Worm (Caenorhabditis elegans) whole organism, midembryonic: ENCODE results near the gene arrd-3.
A peak's percentile ranks its signal among the peaks of the same experiment; 100 is the strongest.

Experiments
- T22C8.4 ChIP-seq: fragments of 200-800 bp; sonication (Bioruptor generic); IDR thresholded peaks from 2 replicates; pipeline ENCODE4 v1.3.6; 2022; ENCODE audit warnings: missing genetic modification characterization, missing compliant biosample characterization
- cog-1 ChIP-seq: sonication (generic microtip); optimal IDR thresholded peaks from 2 replicates; lab custom pipeline; 2016; ENCODE audit warnings: missing genetic modification characterization, missing compliant biosample characterization
- flt-1 ChIP-seq: fragments of 200-800 bp; sonication (Bioruptor generic); IDR thresholded peaks from 2 replicates; pipeline ENCODE4 v1.3.6; 2022; ENCODE audit warnings: missing genetic modification characterization, missing compliant biosample characterization
- klf-2 ChIP-seq: fragments of 200-800 bp; sonication (Bioruptor generic); conservative IDR thresholded peaks from 2 replicates; pipeline ENCODE4 v1.3.6; 2022; ENCODE audit warnings: missing genetic modification reagents, missing genetic modification characterization, missing compliant biosample characterization
- med-1 ChIP-seq: sonication (generic microtip); optimal IDR thresholded peaks from 2 replicates; lab custom pipeline; 2017; ENCODE audit warnings: missing genetic modification characterization, mild to moderate bottlenecking, missing compliant biosample characterization, antibody characterized with exemption, missing genetic modification reagents; ENCODE audit not compliant: insufficient read depth
- ref-1 ChIP-seq: fragments of 200-800 bp; sonication (Bioruptor generic); conservative IDR thresholded peaks from 2 replicates; pipeline ENCODE4 v1.3.6; 2022; ENCODE audit warnings: missing genetic modification reagents, missing genetic modification characterization, missing compliant biosample characterization
- tab-1 ChIP-seq: fragments of 200-800 bp; sonication (Bioruptor generic); IDR thresholded peaks from 2 replicates; pipeline ENCODE4 v1.3.6; 2022; ENCODE audit warnings: missing genetic modification characterization, missing compliant biosample characterization
- ztf-23 ChIP-seq: fragments of 200-800 bp; sonication (Bioruptor generic); IDR thresholded peaks from 2 replicates; pipeline ENCODE4 v1.3.6; 2022; ENCODE audit warnings: missing genetic modification reagents, missing genetic modification characterization, missing compliant biosample characterization
- ztf-29 ChIP-seq: fragments of 200-800 bp; sonication (Bioruptor generic); IDR thresholded peaks from 2 replicates; pipeline ENCODE4 v1.3.6; 2022; ENCODE audit warnings: missing genetic modification reagents, missing genetic modification characterization, missing compliant biosample characterization

Gene arrd-3

ce11 chrII:9412086-9412608, at the start of gene arrd-3:
TSS of gene arrd-3 (plus strand) at chrII:9412558.
- TF ChIP-seq flt-1 (GFP tag; lab: Robert Waterston, UW) (no peak), ztf-29 (GFP tag; lab: Robert Waterston, UW) (no peak), ref-1 (no peak), tab-1 (no peak), T22C8.4 (GFP tag; lab: Robert Waterston, UW) (no peak), cog-1 (tag; lab: Kevin White, UChicago) (no peak), med-1 (GFP tag; lab: Kevin White, UChicago) (no peak), klf-2 (GFP tag; lab: Robert Waterston, UW) (no peak), ztf-23 (GFP tag; lab: Robert Waterston, UW) (no peak)

DNA sequence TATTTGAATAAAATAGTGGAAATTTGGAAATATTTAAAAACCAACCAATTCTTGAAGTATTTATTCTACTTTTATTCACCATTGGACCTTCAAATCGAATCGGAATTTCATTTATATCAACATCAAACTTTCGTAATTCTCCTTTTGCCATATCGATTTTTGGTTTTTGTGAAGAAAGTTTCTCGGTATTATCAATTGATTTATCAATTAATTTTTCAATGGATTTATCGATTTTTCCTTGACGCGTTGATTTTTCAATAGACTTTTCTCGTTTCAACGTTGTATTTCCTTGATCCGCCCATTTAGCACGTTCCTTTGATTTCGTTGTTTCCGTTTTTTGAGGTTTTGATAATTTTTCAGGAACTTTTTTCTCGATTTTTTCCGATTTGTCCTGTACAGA, 43.0 kb upstream of the arrd-3 start:
- TF ChIP-seq T22C8.4 (GFP tag; lab: Robert Waterston, UW) (0 out of 2 replicates have a peak, but pooled peaks have one; percentile 6), klf-2 (GFP tag; lab: Robert Waterston, UW) (no peak)

ce11 chrII:9372393-9372792, 40.0 kb upstream of the arrd-3 start, which contains the start of gene C06C3.3:
TSS of gene C06C3.3 (minus strand) at chrII:9372493.
- TF ChIP-seq flt-1 (GFP tag; lab: Robert Waterston, UW) (no peak), klf-2 (GFP tag; lab: Robert Waterston, UW) (no peak), ref-1 (no peak), T22C8.4 (GFP tag; lab: Robert Waterston, UW) (no peak)

- TF ChIP-seq flt-1 (GFP tag; lab: Robert Waterston, UW) (no peak), T22C8.4 (GFP tag; lab: Robert Waterston, UW) (no peak), med-1 (GFP tag; lab: Kevin White, UChicago) (no peak), ztf-23 (GFP tag; lab: Robert Waterston, UW) (no peak), tab-1 (no peak), ref-1 (no peak), cog-1 (tag; lab: Kevin White, UChicago) (no peak), ztf-29 (GFP tag; lab: Robert Waterston, UW) (no peak), klf-2 (GFP tag; lab: Robert Waterston, UW) (no peak)
These were observed 39.4 kb upstream of the arrd-3 start, which contains the start of gene C06C3.4 for ce11 chrII:9372991-9373390. TSS of gene C06C3.4 (plus strand) at chrII:9373291.

ce11 chrII:9374807-9375206, 37.6 kb upstream of the arrd-3 start, which contains the start of gene C06C3.12:
TSS of gene C06C3.12 (plus strand) at chrII:9375107.
- no peak for TF ChIP-seq klf-2 (GFP tag; lab: Robert Waterston, UW)

DNA sequence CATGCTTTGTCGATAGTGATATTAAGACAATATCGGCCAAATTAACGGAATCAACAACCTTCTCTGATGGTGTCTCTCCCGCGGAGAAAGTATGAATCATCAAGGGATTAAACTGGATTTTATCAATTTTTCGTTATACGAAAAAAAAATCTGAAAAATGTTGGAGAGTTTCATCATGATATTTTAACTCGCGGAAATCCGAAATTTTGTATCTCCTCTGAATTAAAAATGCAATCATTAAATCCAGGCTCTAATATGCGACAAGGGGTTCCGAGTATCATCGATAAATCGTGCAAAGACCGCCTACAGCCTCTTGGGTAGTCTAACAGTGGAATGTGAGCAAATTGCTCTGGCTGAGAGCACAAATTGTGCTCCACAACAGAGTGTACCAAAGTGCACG, 35.2 kb upstream of the arrd-3 start, which contains the start of gene C06C3.10:
Gene C06C3.10, minus strand, starts transcription at position 101 of the 400 bp plus-strand sequence.
- TF ChIP-seq ref-1 (no peak), ztf-29 (GFP tag; lab: Robert Waterston, UW) (no peak)

DNA sequence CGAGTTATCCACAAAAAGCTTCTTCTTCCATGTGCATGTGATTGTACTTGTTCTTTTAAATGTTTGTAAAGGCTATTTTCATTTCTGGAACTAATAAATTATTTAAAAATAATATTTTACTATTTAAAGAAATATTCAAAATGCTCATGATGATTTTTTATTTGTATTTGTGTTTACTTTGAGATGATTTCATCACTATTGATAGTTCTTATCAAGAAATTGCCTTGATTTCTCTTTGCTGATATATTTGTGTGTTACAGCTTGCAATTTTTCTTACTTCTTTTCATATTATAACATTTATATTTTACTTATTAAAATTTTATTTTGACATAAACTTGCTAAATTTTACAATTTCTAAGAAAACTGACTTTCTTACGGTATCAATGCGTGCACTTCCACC, 34.2 kb upstream of the arrd-3 start:
- no peak for TF ChIP-seq cog-1 (tag; lab: Kevin White, UChicago)
- no peak for TF ChIP-seq flt-1 (GFP tag; lab: Robert Waterston, UW)
- no peak for TF ChIP-seq T22C8.4 (GFP tag; lab: Robert Waterston, UW)
- TF ChIP-seq tab-1: no peak

DNA sequence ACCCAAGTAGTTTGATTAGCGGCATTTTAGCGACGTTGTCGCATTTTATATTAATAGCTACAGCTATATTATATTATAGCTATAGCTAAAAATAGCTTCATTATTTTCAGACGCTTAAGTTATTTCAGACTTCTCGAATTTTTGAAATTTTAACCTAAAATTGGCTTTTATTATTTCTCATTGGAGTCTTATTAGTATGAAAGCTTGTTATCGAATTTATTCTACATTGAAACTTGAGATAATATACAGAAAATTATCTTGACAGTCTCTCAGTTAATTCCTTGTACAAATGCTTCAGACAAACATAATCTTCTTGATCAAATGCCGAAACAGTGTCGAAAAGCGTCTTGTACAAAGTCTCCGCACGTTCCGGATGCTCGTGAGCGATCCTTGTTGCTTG, 32.6 kb upstream of the arrd-3 start, which contains the start of gene srh-48:
Gene srh-48, plus strand, starts transcription at position 301 of the 400 bp plus-strand sequence.
- no peak for TF ChIP-seq cog-1 (tag; lab: Kevin White, UChicago)
- TF ChIP-seq tab-1: no peak
- TF ChIP-seq med-1 (GFP tag; lab: Kevin White, UChicago): no peak
- no peak for TF ChIP-seq ztf-29 (GFP tag; lab: Robert Waterston, UW)
- TF ChIP-seq T22C8.4 (GFP tag; lab: Robert Waterston, UW): no peak
- no peak for TF ChIP-seq ref-1

DNA sequence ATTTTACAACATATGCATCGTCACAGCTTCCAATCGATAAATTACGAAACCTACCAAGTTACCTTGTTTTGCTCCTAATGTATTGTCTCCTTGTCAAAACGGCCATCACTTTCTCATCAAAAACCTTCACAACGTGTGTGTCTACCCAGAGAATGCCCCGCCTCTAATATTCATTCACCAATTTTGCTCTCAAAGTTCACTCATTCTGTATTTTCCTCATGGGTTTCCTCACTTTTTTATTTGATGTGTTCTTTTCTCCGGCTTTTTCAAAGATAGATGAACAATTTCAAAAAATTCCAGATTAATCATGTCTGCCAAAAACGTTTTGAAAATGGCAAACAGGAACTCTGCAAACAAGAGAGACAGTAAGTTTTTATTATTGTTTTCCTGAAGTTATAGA, 27.1 kb upstream of the arrd-3 start, which contains the start of gene C06C3.7:
Gene C06C3.7, plus strand, starts transcription at position 301 of the 400 bp plus-strand sequence.
- no peak for TF ChIP-seq ref-1
- TF ChIP-seq med-1 (GFP tag; lab: Kevin White, UChicago): no peak
- no peak for TF ChIP-seq cog-1 (tag; lab: Kevin White, UChicago)
- no peak for TF ChIP-seq ztf-29 (GFP tag; lab: Robert Waterston, UW)
- TF ChIP-seq klf-2 (GFP tag; lab: Robert Waterston, UW): no peak
- no peak for TF ChIP-seq ztf-23 (GFP tag; lab: Robert Waterston, UW)
- no peak for TF ChIP-seq T22C8.4 (GFP tag; lab: Robert Waterston, UW)
- no peak for TF ChIP-seq tab-1
- no peak for TF ChIP-seq flt-1 (GFP tag; lab: Robert Waterston, UW)

- no peak for TF ChIP-seq cog-1 (tag; lab: Kevin White, UChicago)
- no peak for TF ChIP-seq klf-2 (GFP tag; lab: Robert Waterston, UW)
- no peak for TF ChIP-seq ztf-23 (GFP tag; lab: Robert Waterston, UW)
- TF ChIP-seq ref-1: no peak
- TF ChIP-seq flt-1 (GFP tag; lab: Robert Waterston, UW): no peak
- TF ChIP-seq med-1 (GFP tag; lab: Kevin White, UChicago): no peak
These were observed 19.6 kb upstream of the arrd-3 start, which contains the start of gene lido-17 for ce11 chrII:9392724-9393123. TSS of gene lido-17 (minus strand) at chrII:9392824.

ce11 chrII:9397496-9397895, 14.9 kb upstream of the arrd-3 start, which contains the start of gene Y51B9A.9:
TSS of gene Y51B9A.9 (minus strand) at chrII:9397596.
- TF ChIP-seq tab-1: no peak
